Worm (Caenorhabditis elegans): ENCODE measurements around the gene ostb-1.

The ostb-1 gene

DNA sequence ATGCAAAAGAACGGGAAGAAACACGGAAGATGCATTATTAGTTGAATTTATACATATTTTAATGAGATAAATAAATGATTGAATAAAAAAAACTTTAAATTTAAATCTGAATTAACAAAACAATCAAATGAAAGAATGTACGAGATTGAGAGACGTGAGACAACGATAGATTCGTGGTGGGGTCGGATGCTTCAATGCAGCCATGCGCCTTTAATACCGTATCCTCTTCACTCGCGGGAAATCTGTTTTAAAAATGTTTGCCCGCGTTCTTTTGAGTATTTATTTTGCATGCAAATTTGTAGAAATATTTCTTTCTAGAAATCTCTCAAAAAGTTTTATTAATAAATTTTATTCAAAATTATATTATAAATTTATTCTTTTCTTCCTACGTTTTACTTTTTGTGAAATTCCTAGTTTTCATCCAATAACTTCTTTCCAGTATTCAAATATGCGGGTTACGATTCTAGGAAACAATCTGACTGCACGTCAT is 16.1 kb downstream of the ostb-1 start, which contains the start of gene perm-1 (continued):
- TF ChIP-seq Y67H2A.10 (GFP tag; conservative IDR thresholded peaks at IDR 0.05) (no peak), attf-5 (GFP tag; optimal IDR thresholded peaks at IDR 0.05) (no peak), egrh-3 (GFP tag; IDR thresholded peaks at IDR 0.05) (no peak), atf-7 (tag; optimal IDR thresholded peaks at IDR 0.05) (no peak), let-526 (GFP tag; IDR thresholded peaks at IDR 0.05) (no peak), F33H1.4 (GFP tag; IDR thresholded peaks at IDR 0.05) (peak; percentile 98), T07F8.4 (tag; optimal IDR thresholded peaks at IDR 0.05) (no peak), bed-1 (GFP tag; IDR thresholded peaks at IDR 0.05) (no peak), mes-4 (tag; optimal IDR thresholded peaks at IDR 0.05) (no peak), sptf-2 (GFP tag; optimal IDR thresholded peaks at IDR 0.05) (no peak), ama-1 (optimal IDR thresholded peaks at IDR 0.05) (no peak), ama-1 (GFP tag; optimal IDR thresholded peaks at IDR 0.05) (no peak), K11D2.4 (GFP tag; IDR thresholded peaks at IDR 0.05) (no peak), zfh-2 (GFP tag; conservative IDR thresholded peaks at IDR 0.05) (no peak), F23B12.7 (tag; optimal IDR thresholded peaks at IDR 0.05; ENCODE audit: insufficient read depth) (peak; percentile 37), madf-10 (tag; optimal IDR thresholded peaks at IDR 0.05) (no peak), F55B11.4 (tag; optimal IDR thresholded peaks at IDR 0.05; ENCODE audit: borderline replicate concordance, insufficient read depth) (no peak), F49E8.2 (tag; optimal IDR thresholded peaks at IDR 0.05; ENCODE audit: insufficient read depth) (peak; percentile 87), T26A5.8 (tag; optimal IDR thresholded peaks at IDR 0.05) (no peak), Y95B8A.8 (GFP tag; IDR thresholded peaks at IDR 0.05) (peak; percentile 92), pha-4 (tag; optimal IDR thresholded peaks at IDR 0.05) (no peak), Y56A3A.18 (GFP tag; IDR thresholded peaks at IDR 0.05) (no peak), lin-35 (GFP tag; optimal IDR thresholded peaks at IDR 0.05) (peak in 1 of 3 experiments; percentile 61), hmg-20 (GFP tag; IDR thresholded peaks at IDR 0.05) (no peak), nhr-27 (tag; optimal IDR thresholded peaks at IDR 0.05) (no peak), F57C9.4 (tag; optimal IDR thresholded peaks at IDR 0.05) (no peak), mcd-1 (GFP tag; IDR thresholded peaks at IDR 0.05) (peak; percentile 65; the same call in 1 of the 2 replicates), B0261.1 (tag; optimal IDR thresholded peaks at IDR 0.05) (no peak), dpl-1 (GFP tag; optimal IDR thresholded peaks at IDR 0.05) (peak; percentile 87), nfya-1 (tag; optimal IDR thresholded peaks at IDR 0.05; ENCODE audit: borderline replicate concordance, insufficient read depth) (no peak), mel-28 (tag; optimal IDR thresholded peaks at IDR 0.05; ENCODE audit: borderline replicate concordance) (no peak), gei-17 (GFP tag; optimal IDR thresholded peaks at IDR 0.05) (no peak), F52B5.7 (tag; optimal IDR thresholded peaks at IDR 0.05) (no peak), ccch-3 (GFP tag; optimal IDR thresholded peaks at IDR 0.05) (no peak), B0035.1 (tag; optimal IDR thresholded peaks at IDR 0.05) (no peak), repo-1 (tag; optimal IDR thresholded peaks at IDR 0.05) (no peak), him-1 (tag; optimal IDR thresholded peaks at IDR 0.05) (peak; percentile 44), snpc-3.4 (tag; optimal IDR thresholded peaks at IDR 0.05) (peak; percentile 94), ztf-3 (GFP tag; optimal IDR thresholded peaks at IDR 0.05) (no peak), B0019.2 (GFP tag; conservative IDR thresholded peaks at IDR 0.05) (peak; percentile 84), athp-1 (tag; optimal IDR thresholded peaks at IDR 0.05) (peak; percentile 86), madf-8 (GFP tag; conservative IDR thresholded peaks at IDR 0.05) (peak; percentile 96), tlf-1 (GFP tag; optimal IDR thresholded peaks at IDR 0.05) (peak; percentile 93), ZK185.1 (tag; optimal IDR thresholded peaks at IDR 0.05; ENCODE audit: poor library complexity, severe bottlenecking) (no peak), mxl-1 (tag; optimal IDR thresholded peaks at IDR 0.05) (no peak), nhr-90 (tag; optimal IDR thresholded peaks at IDR 0.05) (no peak), dox-1 (GFP tag; IDR thresholded peaks at IDR 0.05) (peak; percentile 85), dpff-1 (tag; optimal IDR thresholded peaks at IDR 0.05) (no peak), hlh-26 (GFP tag; conservative IDR thresholded peaks at IDR 0.05) (no peak)
